Fruit fly (Drosophila melanogaster) whole organism, adult: ENCODE results near the gene Jon25Biii.

Experiments used
- CG11617 ChIP-seq: fragments of 200-800 bp; sonication (Bioruptor generic); optimal IDR thresholded peaks from 2 replicates; lab custom pipeline; 2017; ENCODE audit warnings: mild to moderate bottlenecking, missing biosample characterization, missing genetic modification reagents, missing genetic modification characterization
- CG12768 ChIP-seq: fragments of 200-800 bp; sonication (Bioruptor generic); optimal IDR thresholded peaks from 2 replicates; lab custom pipeline; 2017; ENCODE audit warnings: missing biosample characterization, missing genetic modification characterization, mild to moderate bottlenecking, moderate library complexity, missing genetic modification reagents
- CG14711 ChIP-seq: fragments of 200-800 bp; sonication (Bioruptor generic); optimal IDR thresholded peaks from 2 replicates; lab custom pipeline; 2018; ENCODE audit warnings: missing biosample characterization, mild to moderate bottlenecking, missing genetic modification characterization, moderate library complexity
- CG1620 ChIP-seq: fragments of 200-800 bp; sonication (Bioruptor generic); optimal IDR thresholded peaks from 2 replicates; lab custom pipeline; 2016; ENCODE audit warnings: missing biosample characterization, missing genetic modification characterization
- CG33017 ChIP-seq: fragments of 200-800 bp; sonication (Bioruptor generic); optimal IDR thresholded peaks from 2 replicates; lab custom pipeline; 2018; ENCODE audit warnings: missing biosample characterization, mild to moderate bottlenecking, missing genetic modification characterization, moderate library complexity
- CG5204 ChIP-seq: fragments of 200-800 bp; sonication (Bioruptor generic); optimal IDR thresholded peaks from 2 replicates; lab custom pipeline; 2016; ENCODE audit warnings: missing biosample characterization, missing genetic modification characterization
- CG7045 ChIP-seq: fragments of 200-800 bp; sonication (Bioruptor generic); optimal IDR thresholded peaks from 2 replicates; lab custom pipeline; 2017; ENCODE audit warnings: missing biosample characterization, mild to moderate bottlenecking, missing genetic modification characterization
- CG7101 ChIP-seq: fragments of 200-800 bp; sonication (Bioruptor generic); optimal IDR thresholded peaks from 2 replicates; lab custom pipeline; 2018; ENCODE audit warnings: missing biosample characterization, mild to moderate bottlenecking, missing genetic modification characterization, moderate library complexity
- Clk ChIP-seq: fragments of 200-800 bp; sonication (Bioruptor generic); optimal IDR thresholded peaks from 2 replicates; lab custom pipeline; 2017; ENCODE audit warnings: missing biosample characterization, missing genetic modification characterization
- Crg-1 ChIP-seq: fragments of 200-800 bp; sonication (Bioruptor generic); optimal IDR thresholded peaks from 2 replicates; lab custom pipeline; 2016; ENCODE audit warnings: missing biosample characterization, missing genetic modification characterization
- Hr96 ChIP-seq: fragments of 200-800 bp; sonication (Bioruptor generic); optimal IDR thresholded peaks from 2 replicates; lab custom pipeline; 2016; ENCODE audit warnings: missing biosample characterization, missing genetic modification characterization
- Mnt ChIP-seq: fragments of 200-800 bp; sonication (Bioruptor generic); optimal IDR thresholded peaks from 2 replicates; lab custom pipeline; 2016; ENCODE audit warnings: missing biosample characterization, mild to moderate bottlenecking, missing genetic modification characterization
- bab1 ChIP-seq: fragments of 200-800 bp; sonication (Bioruptor generic); optimal IDR thresholded peaks from 3 replicates; lab custom pipeline; 2019; ENCODE audit warnings: missing biosample characterization, mild to moderate bottlenecking, missing genetic modification characterization, moderate library complexity
- cic ChIP-seq: fragments of 200-800 bp; sonication (Bioruptor generic); optimal IDR thresholded peaks from 2 replicates; lab custom pipeline; 2017; ENCODE audit warnings: missing biosample characterization, mild to moderate bottlenecking, missing genetic modification characterization, moderate library complexity
- cnc ChIP-seq, 2 experiments: fragments of >200 bp; optimal IDR thresholded peaks; 2 replicates each; lab custom pipeline; 2017
- kay ChIP-seq: fragments of 200-800 bp; sonication (Bioruptor generic); peaks from one replicate; lab custom pipeline; 2016; ENCODE audit warnings: missing biosample characterization, missing genetic modification characterization, borderline replicate concordance
- ovo ChIP-seq: fragments of 200-800 bp; sonication (Bioruptor generic); optimal IDR thresholded peaks from 2 replicates; lab custom pipeline; 2016; ENCODE audit warnings: missing biosample characterization, missing genetic modification characterization
- pad ChIP-seq: fragments of 200-800 bp; sonication (Bioruptor generic); optimal IDR thresholded peaks from 3 replicates; lab custom pipeline; 2017; ENCODE audit warnings: missing biosample characterization, missing genetic modification characterization, mild to moderate bottlenecking, moderate library complexity, missing genetic modification reagents
- tj ChIP-seq: fragments of 200-800 bp; sonication (Bioruptor generic); optimal IDR thresholded peaks from 3 replicates; lab custom pipeline; 2017; ENCODE audit warnings: missing biosample characterization, mild to moderate bottlenecking, missing genetic modification characterization, moderate library complexity
- toe ChIP-seq: fragments of 200-800 bp; sonication (Bioruptor generic); optimal IDR thresholded peaks from 2 replicates; lab custom pipeline; 2016; ENCODE audit warnings: missing biosample characterization, missing genetic modification characterization

Jon25Biii gene

dm6 chr2L:4950667-4951066 lies at the start of gene Jon25Biii:
Jon25Biii (minus strand) TSS chr2L:4950767.
- TF ChIP-seq cnc (optimal IDR thresholded peaks at IDR 0.05; lab: Kevin White, UChicago) (no peak), CG7101 (tag; lab: Kevin White, UChicago) (no peak), Crg-1 (GFP tag; lab: Kevin White, UChicago) (no peak)

- TF ChIP-seq cnc (optimal IDR thresholded peaks at IDR 0.05; lab: Kevin White, UChicago) (no peak), CG7045 (GFP tag; lab: Kevin White, UChicago) (peak; percentile 84), bab1 (peak; percentile 85), CG5204 (GFP tag; lab: Kevin White, UChicago) (peak; percentile 78), CG33017 (tag; lab: Kevin White, UChicago) (peak; percentile 92), Clk (GFP tag; lab: Kevin White, UChicago) (peak; percentile 90), CG7101 (tag; lab: Kevin White, UChicago) (peak; percentile 93), Mnt (GFP tag; lab: Kevin White, UChicago) (peak; percentile 11), tj (GFP tag; lab: Kevin White, UChicago) (no peak), CG1620 (GFP tag; lab: Kevin White, UChicago) (peak; percentile 74), cic (GFP tag; lab: Kevin White, UChicago) (peak; percentile 73), toe (GFP tag; lab: Kevin White, UChicago) (peak; percentile 90), CG14711 (tag; lab: Kevin White, UChicago) (peak; percentile 84), CG12768 (peak; percentile 93), CG11617 (peak; percentile 82), pad (peak; percentile 66), kay (GFP tag; lab: Kevin White, UChicago) (no peak), ovo (GFP tag; lab: Kevin White, UChicago) (no peak), Crg-1 (GFP tag; lab: Kevin White, UChicago) (peak; percentile 42), Hr96 (peak; percentile 86)
Measured at dm6 chr2L:4999389-5000032, 48.9 kb upstream of the Jon25Biii start.

- TF ChIP-seq kay (GFP tag; lab: Kevin White, UChicago) (peak; percentile 79), CG7101 (tag; lab: Kevin White, UChicago) (no peak), cic (GFP tag; lab: Kevin White, UChicago) (peak; percentile 8)
Measured at dm6 chr2L:4998571-4999191, 48.1 kb upstream of the Jon25Biii start.

dm6 chr2L:4998260-4998560 lies 47.6 kb upstream of the Jon25Biii start:
- TF ChIP-seq CG1620 (GFP tag; lab: Kevin White, UChicago), result no peak
- TF ChIP-seq cnc (optimal IDR thresholded peaks at IDR 0.05; lab: Kevin White, UChicago), result no peak
- no peak for TF ChIP-seq CG11617

dm6 chr2L:4997401-4998259 lies 47.1 kb upstream of the Jon25Biii start:
- peak; percentile 90 for TF ChIP-seq Clk (GFP tag; lab: Kevin White, UChicago)
- TF ChIP-seq CG1620 (GFP tag; lab: Kevin White, UChicago), result peak; percentile 92
- TF ChIP-seq CG12768, result peak; percentile 93
- peak; percentile 81 for TF ChIP-seq tj (GFP tag; lab: Kevin White, UChicago)
- peak; percentile 51 for TF ChIP-seq toe (GFP tag; lab: Kevin White, UChicago)
- no peak for TF ChIP-seq CG5204 (GFP tag; lab: Kevin White, UChicago)
- no peak for TF ChIP-seq cnc (optimal IDR thresholded peaks at IDR 0.05; lab: Kevin White, UChicago)
- peak; percentile 94 for TF ChIP-seq CG7045 (GFP tag; lab: Kevin White, UChicago)
- TF ChIP-seq CG7101 (tag; lab: Kevin White, UChicago), result peak; percentile 95
- peak; percentile 92 for TF ChIP-seq bab1
- peak; percentile 95 for TF ChIP-seq pad
- peak; percentile 84 for TF ChIP-seq ovo (GFP tag; lab: Kevin White, UChicago)
- peak; percentile 47 for TF ChIP-seq kay (GFP tag; lab: Kevin White, UChicago)
- TF ChIP-seq CG14711 (tag; lab: Kevin White, UChicago), result peak; percentile 91
- peak; percentile 94 for TF ChIP-seq CG11617
- peak; percentile 79 for TF ChIP-seq Mnt (GFP tag; lab: Kevin White, UChicago)
- peak; percentile 96 for TF ChIP-seq Hr96
- TF ChIP-seq Crg-1 (GFP tag; lab: Kevin White, UChicago), result peak; percentile 79
- TF ChIP-seq cic (GFP tag; lab: Kevin White, UChicago), result peak; percentile 95
- peak; percentile 93 for TF ChIP-seq CG33017 (tag; lab: Kevin White, UChicago)

dm6 chr2L:4996283-4996922 lies 45.8 kb upstream of the Jon25Biii start:
- TF ChIP-seq tj (GFP tag; lab: Kevin White, UChicago), result peak; percentile 82
- TF ChIP-seq cic (GFP tag; lab: Kevin White, UChicago), result no peak
